Fruit fly (Drosophila melanogaster) whole organism, embryonic: ENCODE data around the gene Ant2.

Source experiments
- Bgb ChIP-seq: fragments of 200-800 bp; sonication (Bioruptor generic); IDR thresholded peaks from 2 replicates; pipeline ENCODE4 v1.3.6; 2022; ENCODE audit warnings: missing biosample characterization, missing genetic modification characterization; ENCODE audit not compliant: partially characterized antibody
- lbe ChIP-seq: fragments of 200-800 bp; sonication (Bioruptor generic); optimal IDR thresholded peaks from 2 replicates; lab custom pipeline; 2016; ENCODE audit warnings: missing biosample characterization, mild to moderate bottlenecking, missing genetic modification characterization
- mam ChIP-seq: fragments of 200-800 bp; sonication (Bioruptor generic); optimal IDR thresholded peaks from 3 replicates; lab custom pipeline; 2016; ENCODE audit warnings: missing biosample characterization, missing genetic modification characterization
- ttk ChIP-seq: fragments of 200-800 bp; sonication (Bioruptor generic); IDR thresholded peaks from 2 replicates; pipeline ENCODE4 v2.1.2; 2022; ENCODE audit warnings: missing biosample characterization, missing genetic modification characterization

DNA sequence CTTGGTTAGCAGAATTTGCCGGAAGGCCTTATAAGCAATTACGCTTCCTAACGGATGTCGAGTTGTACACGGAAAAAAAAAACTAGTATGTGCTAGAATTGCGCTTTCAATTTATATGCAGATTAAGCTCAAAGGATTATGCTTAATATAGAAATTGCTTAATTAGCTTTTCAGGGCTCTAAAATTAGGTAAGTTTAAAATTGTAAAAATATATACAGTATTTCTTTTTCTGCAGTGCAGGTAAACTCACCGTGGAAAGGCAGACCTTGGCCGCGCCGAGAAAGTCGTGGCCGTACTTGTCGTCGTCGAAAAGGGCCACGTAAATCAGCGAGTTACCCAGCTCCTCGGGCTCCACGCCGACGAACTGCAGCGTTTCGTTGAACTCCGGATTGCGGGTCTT is 36.0 kb downstream of the Ant2 start:
- TF ChIP-seq ttk (no peak), lbe (GFP tag; lab: Kevin White, UChicago) (no peak), Bgb (GFP tag; lab: Robert Waterston, UW) (no peak), mam (no peak)
